Worm (Caenorhabditis elegans): Measurements from ENCODE around the gene F20B6.6.
"Not testable (repeated sequence)": the region's sequence is repeated elsewhere in the genome, so short reads cannot be mapped to it uniquely, and the experiment has no call there.

ce11 chrX:4202114-4202513 is at the start of gene F20B6.6:
- TF ChIP-seq lin-15B (tag; optimal IDR thresholded peaks at IDR 0.05); mdl-1 (tag; optimal IDR thresholded peaks at IDR 0.05); nhr-67 (tag; optimal IDR thresholded peaks at IDR 0.05); unc-62 (GFP tag; optimal IDR thresholded peaks at IDR 0.05): not testable (repeated sequence)
